Fruit fly (Drosophila melanogaster): Measurements from ENCODE around the gene Frl.

Frl gene

DNA sequence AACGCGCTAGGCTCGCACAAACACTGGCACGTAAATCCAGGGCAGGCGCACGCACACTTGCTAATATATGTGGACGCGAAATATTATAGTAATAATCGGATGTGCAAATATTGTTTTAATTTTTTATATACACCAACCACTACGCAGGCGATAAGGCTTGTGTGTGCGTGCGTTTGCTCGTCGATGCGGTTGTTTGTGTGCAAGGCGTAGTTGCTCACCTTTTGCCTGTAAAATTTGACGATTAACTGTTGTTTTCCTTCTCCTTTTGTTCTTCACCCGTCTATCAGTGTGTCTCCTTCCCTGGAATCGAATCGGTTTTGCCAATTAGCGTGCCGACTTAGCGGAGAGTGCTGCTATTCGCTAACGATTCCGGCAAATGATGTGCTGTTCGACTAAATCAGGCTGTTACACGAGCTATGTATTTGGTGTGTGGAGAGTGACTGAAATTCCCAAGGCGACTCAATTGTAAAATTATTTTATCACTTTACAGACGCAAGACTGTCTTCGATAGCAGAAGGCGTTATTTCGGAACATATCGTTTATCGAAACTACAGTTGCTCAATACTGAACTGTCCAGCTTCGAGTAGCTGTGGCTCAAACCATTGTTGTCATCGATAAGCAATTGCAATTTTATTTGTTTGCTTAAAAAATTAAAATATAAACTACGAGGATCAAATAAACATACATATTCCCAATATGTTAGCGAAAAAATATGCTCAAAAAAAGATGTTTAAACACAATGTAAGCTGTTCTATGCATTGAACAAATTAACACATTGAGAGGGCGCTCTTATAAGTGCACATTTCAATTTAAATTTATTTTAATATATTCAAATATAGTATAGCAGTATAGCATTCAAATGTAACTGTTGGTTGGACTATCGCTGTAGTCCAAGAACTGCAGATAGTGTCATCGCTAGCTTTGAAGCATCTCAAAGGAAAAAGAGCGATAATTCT lies 21.6 kb upstream of the Frl start, which contains the start of the genes CG6650 and endos (continued):
- TF ChIP-seq Lim3 (GFP tag; IDR thresholded peaks at IDR 0.05) (no peak), pnt (GFP tag; optimal IDR thresholded peaks at IDR 0.05) (no peak), unpg (GFP tag; optimal IDR thresholded peaks at IDR 0.05) (no peak), jigr1 (GFP tag; IDR thresholded peaks at IDR 0.05) (peak; percentile 56; the same call in 1 of the 3 replicates), Deaf1 (tag; optimal IDR thresholded peaks at IDR 0.05) (peak; percentile 7), CG13296 (GFP tag; optimal IDR thresholded peaks at IDR 0.05) (peak; percentile 69), knrl (GFP tag; IDR thresholded peaks at IDR 0.05; ENCODE audit: partially characterized antibody) (peak; percentile 80), her (GFP tag; optimal IDR thresholded peaks at IDR 0.05) (peak; percentile 39), HLHmδ (GFP tag; optimal IDR thresholded peaks at IDR 0.05) (no peak), ATbp (GFP tag; optimal IDR thresholded peaks at IDR 0.05) (no peak), CTCF (GFP tag; optimal IDR thresholded peaks at IDR 0.05) (no peak), Dip3 (GFP tag; optimal IDR thresholded peaks at IDR 0.05) (peak; percentile 5), CG4854 (GFP tag; optimal IDR thresholded peaks at IDR 0.05) (no peak), mirr (GFP tag; optimal IDR thresholded peaks at IDR 0.05) (peak; percentile 60), Atf-2 (GFP tag; optimal IDR thresholded peaks at IDR 0.05) (no peak), fu2 (GFP tag; optimal IDR thresholded peaks at IDR 0.05) (no peak), tap (tag; optimal IDR thresholded peaks at IDR 0.05) (no peak), CG11695 (GFP tag; IDR thresholded peaks at IDR 0.05) (peak; percentile 34; the same call in 1 of the 3 replicates), CG10979 (tag; optimal IDR thresholded peaks at IDR 0.05) (no peak), CG8281 (tag; optimal IDR thresholded peaks at IDR 0.05) (no peak), CG8388 (GFP tag; optimal IDR thresholded peaks at IDR 0.05) (peak; percentile 79), NfI (GFP tag; optimal IDR thresholded peaks at IDR 0.05) (peak; percentile 31), Adf1 (GFP tag; IDR thresholded peaks at IDR 0.05) (no peak), tup (GFP tag; optimal IDR thresholded peaks at IDR 0.05) (no peak), Optix (GFP tag; IDR thresholded peaks at IDR 0.05) (no peak), CG15479 (GFP tag; optimal IDR thresholded peaks at IDR 0.05) (peak; percentile 49), TFAM (GFP tag; optimal IDR thresholded peaks at IDR 0.05) (no peak), gcm (GFP tag; optimal IDR thresholded peaks at IDR 0.05) (peak; percentile 7), Dll (GFP tag; IDR thresholded peaks at IDR 0.05; ENCODE audit: partially characterized antibody) (peak; percentile 85), E2f1 (GFP tag; IDR thresholded peaks at IDR 0.05) (no peak), CG8478 (optimal IDR thresholded peaks at IDR 0.05) (no peak), ap (GFP tag; IDR thresholded peaks at IDR 0.05) (no peak), CG4328 (GFP tag; optimal IDR thresholded peaks at IDR 0.05) (peak; percentile 66), CG9437 (GFP tag; optimal IDR thresholded peaks at IDR 0.05) (no peak), Nf-YA (GFP tag; IDR thresholded peaks at IDR 0.05) (no peak), ind (GFP tag; optimal IDR thresholded peaks at IDR 0.05) (peak; percentile 50), CG12236 (GFP tag; optimal IDR thresholded peaks at IDR 0.05) (no peak), luna (GFP tag; optimal IDR thresholded peaks at IDR 0.05) (no peak), Sry-β (GFP tag; optimal IDR thresholded peaks at IDR 0.05) (peak; percentile 3), H2.0 (GFP tag; IDR thresholded peaks at IDR 0.05) (no peak), gce (GFP tag; IDR thresholded peaks at IDR 0.05) (no peak), CkIIα-i1 (GFP tag; IDR thresholded peaks at IDR 0.05) (no peak), Nf-YB (GFP tag; optimal IDR thresholded peaks at IDR 0.05) (peak; percentile 0), bab2 (GFP tag; optimal IDR thresholded peaks at IDR 0.05) (no peak), CG2712 (tag; optimal IDR thresholded peaks at IDR 0.05) (peak; percentile 54), CG10543 (GFP tag; optimal IDR thresholded peaks at IDR 0.05) (peak; percentile 84), aop (GFP tag; IDR thresholded peaks at IDR 0.05) (no peak), CG13287 (GFP tag; IDR thresholded peaks at IDR 0.05; ENCODE audit: partially characterized antibody) (peak; percentile 78), scrt (GFP tag; optimal IDR thresholded peaks at IDR 0.05) (no peak), MESR4 (GFP tag; optimal IDR thresholded peaks at IDR 0.05) (peak; percentile 76)
